Worm (Caenorhabditis elegans) whole organism, midembryonic: ENCODE data around the gene F49E12.7.

Source experiments
- flt-1 ChIP-seq: fragments of 200-800 bp; sonication (Bioruptor generic); IDR thresholded peaks from 2 replicates; pipeline ENCODE4 v1.3.6; 2022; ENCODE audit warnings: missing genetic modification characterization, missing compliant biosample characterization
- ztf-29 ChIP-seq: fragments of 200-800 bp; sonication (Bioruptor generic); IDR thresholded peaks from 2 replicates; pipeline ENCODE4 v1.3.6; 2022; ENCODE audit warnings: missing genetic modification reagents, missing genetic modification characterization, missing compliant biosample characterization

DNA sequence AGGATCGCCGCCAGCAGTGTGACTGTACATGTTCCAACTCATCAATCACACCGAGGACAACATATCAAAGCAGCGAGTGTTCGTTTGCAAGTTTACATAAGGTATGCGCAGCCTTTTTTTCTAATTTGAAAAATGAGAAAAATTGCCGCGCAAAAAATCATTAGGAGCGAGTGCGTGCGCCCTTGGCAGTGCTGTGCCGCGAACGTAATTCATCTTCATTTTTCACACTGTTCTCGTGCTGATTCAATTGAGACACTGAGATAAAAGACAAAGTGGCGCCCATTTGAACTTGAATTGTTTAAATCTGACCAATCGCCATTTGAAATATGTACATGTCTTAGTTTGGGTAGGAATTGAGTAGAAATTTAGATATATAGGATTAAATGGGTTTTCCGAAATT, 13.6 kb upstream of the F49E12.7 start:
- no peak for TF ChIP-seq ztf-29 (GFP tag; lab: Robert Waterston, UW)
- TF ChIP-seq flt-1 = no peak
